Worm (Caenorhabditis elegans): ENCODE data around the gene dgn-1.

dgn-1 gene

DNA sequence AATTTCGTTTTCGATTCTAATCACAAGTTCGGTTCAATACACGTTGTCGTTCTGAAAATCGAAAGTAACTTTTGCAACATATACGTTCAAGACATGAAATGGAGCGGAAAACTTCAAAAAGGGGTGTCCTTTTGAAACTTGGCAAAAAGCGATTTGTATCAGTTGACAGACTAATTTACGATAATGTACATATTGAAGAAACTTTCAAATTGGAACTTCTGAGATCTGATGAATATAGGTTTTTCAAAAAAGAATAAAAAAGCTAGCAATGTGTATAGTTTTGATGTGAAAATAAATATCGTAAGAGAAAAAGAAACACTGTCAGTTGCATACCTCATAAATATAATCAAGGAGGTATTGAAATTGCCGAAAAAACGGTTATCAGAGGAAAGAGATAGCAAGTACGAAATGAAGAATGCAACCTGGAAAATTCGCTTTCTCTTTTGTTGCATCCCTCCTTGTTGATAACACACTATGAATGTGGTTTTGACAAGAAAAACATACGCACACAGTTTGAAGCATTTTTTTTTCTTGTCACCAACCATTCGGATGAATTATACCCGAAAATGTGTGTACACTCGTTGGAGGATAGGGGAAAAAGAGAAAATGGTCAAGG is at the start of gene dgn-1:
Gene dgn-1 (minus strand): TSS at position 51 of the 616 bp plus-strand sequence.
- TF ChIP-seq sptf-1 (tag; optimal IDR thresholded peaks at IDR 0.05) (no peak), lin-14 (GFP tag; optimal IDR thresholded peaks at IDR 0.05) (peak; percentile 46), egl-13 (tag; optimal IDR thresholded peaks at IDR 0.05) (no peak), unc-62 (GFP tag; optimal IDR thresholded peaks at IDR 0.05) (no peak), ztf-11 (tag; optimal IDR thresholded peaks at IDR 0.05) (no peak), elt-2 (tag; optimal IDR thresholded peaks at IDR 0.05) (peak; percentile 58), efl-3 (GFP tag; optimal IDR thresholded peaks at IDR 0.05) (no peak), fkh-10 (GFP tag; optimal IDR thresholded peaks at IDR 0.05) (no peak), nhr-20 (tag; optimal IDR thresholded peaks at IDR 0.05) (peak; percentile 1), grh-1 (GFP tag; IDR thresholded peaks at IDR 0.05) (no peak), sox-4 (tag; optimal IDR thresholded peaks at IDR 0.05) (no peak), nhr-47 (tag; optimal IDR thresholded peaks at IDR 0.05) (no peak), fkh-4 (tag; optimal IDR thresholded peaks at IDR 0.05; ENCODE audit: borderline replicate concordance) (no peak), mab-9 (GFP tag; IDR thresholded peaks at IDR 0.05) (no peak), dpl-1 (GFP tag; optimal IDR thresholded peaks at IDR 0.05) (no peak), zag-1 (tag; optimal IDR thresholded peaks at IDR 0.05) (no peak), efl-1 (optimal IDR thresholded peaks at IDR 0.05) (no peak), efl-1 (GFP tag; optimal IDR thresholded peaks at IDR 0.05 in 1 of 2) (no peak), snu-23 (GFP tag; optimal IDR thresholded peaks at IDR 0.05) (no peak), unc-98 (GFP tag; IDR thresholded peaks at IDR 0.05) (no peak), alr-1 (tag; optimal IDR thresholded peaks at IDR 0.05; ENCODE audit: borderline replicate concordance) (no peak), lin-39 (tag; optimal IDR thresholded peaks at IDR 0.05) (no peak), pqm-1 (tag; optimal IDR thresholded peaks at IDR 0.05) (peak; percentile 37), skn-1 (tag; optimal IDR thresholded peaks at IDR 0.05) (no peak), rnt-1 (tag; optimal IDR thresholded peaks at IDR 0.05) (no peak), lin-35 (GFP tag; optimal IDR thresholded peaks at IDR 0.05) (peak in 1 of 2 experiments; percentile 12), ztf-4 (tag; optimal IDR thresholded peaks at IDR 0.05) (no peak), xbp-1 (tag; optimal IDR thresholded peaks at IDR 0.05) (no peak), fkh-8 (tag; optimal IDR thresholded peaks at IDR 0.05) (no peak), blmp-1 (tag; optimal IDR thresholded peaks at IDR 0.05) (peak; percentile 66), elt-3 (tag; optimal IDR thresholded peaks at IDR 0.05) (no peak), pag-3 (tag; optimal IDR thresholded peaks at IDR 0.05; ENCODE audit: borderline replicate concordance, insufficient read depth) (no peak), C34B4.2 (tag; optimal IDR thresholded peaks at IDR 0.05) (no peak), unc-86 (tag; optimal IDR thresholded peaks at IDR 0.05) (no peak)

DNA sequence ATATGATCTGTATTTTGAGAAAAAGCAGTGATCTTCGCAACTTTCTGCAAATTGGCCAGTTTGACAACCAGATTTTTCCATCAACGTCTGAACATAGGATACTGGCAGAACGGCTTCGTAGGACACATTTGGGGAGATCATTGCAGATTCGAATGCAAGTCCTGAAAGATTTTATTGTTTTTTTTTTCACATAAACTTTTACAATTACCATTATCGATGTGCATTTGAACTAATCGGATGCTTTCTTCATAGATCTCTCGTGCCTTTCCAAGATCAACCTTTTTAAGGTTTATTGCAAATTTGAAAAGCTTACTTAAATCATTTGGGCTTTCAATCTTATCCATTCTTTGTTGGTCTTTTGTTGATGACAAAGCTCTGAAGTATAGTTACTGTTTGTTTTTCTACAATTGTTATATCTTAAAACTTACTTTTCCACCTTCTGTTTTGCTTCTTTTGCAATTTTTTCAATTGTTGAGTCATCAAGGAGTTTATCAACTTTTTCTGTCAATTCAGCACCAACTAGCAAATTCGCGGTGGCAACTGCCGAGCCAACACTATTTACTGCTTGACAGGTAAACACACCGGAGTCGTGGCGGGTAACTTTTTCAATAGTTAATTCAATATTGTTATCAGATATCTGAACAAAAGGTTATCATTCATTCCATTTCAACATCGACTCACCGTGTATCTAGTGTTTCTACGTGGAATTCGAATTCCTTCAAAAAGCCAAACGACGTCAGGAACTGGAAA is 47.8 kb upstream of the dgn-1 start:
- TF ChIP-seq nhr-28 (tag; optimal IDR thresholded peaks at IDR 0.05): no peak
- no peak for TF ChIP-seq unc-62 (GFP tag; optimal IDR thresholded peaks at IDR 0.05)
- TF ChIP-seq efl-1 (optimal IDR thresholded peaks at IDR 0.05): no peak
- TF ChIP-seq efl-1 (GFP tag; optimal IDR thresholded peaks at IDR 0.05 in 1 of 2): peak in 1 of 2 experiments; percentile 91
- no peak for TF ChIP-seq ceh-88 (GFP tag; IDR thresholded peaks at IDR 0.05)
- no peak for TF ChIP-seq lin-35 (GFP tag; optimal IDR thresholded peaks at IDR 0.05)
- no peak for TF ChIP-seq aha-1 (tag; optimal IDR thresholded peaks at IDR 0.05)
- TF ChIP-seq mep-1 (tag; optimal IDR thresholded peaks at IDR 0.05): no peak

DNA sequence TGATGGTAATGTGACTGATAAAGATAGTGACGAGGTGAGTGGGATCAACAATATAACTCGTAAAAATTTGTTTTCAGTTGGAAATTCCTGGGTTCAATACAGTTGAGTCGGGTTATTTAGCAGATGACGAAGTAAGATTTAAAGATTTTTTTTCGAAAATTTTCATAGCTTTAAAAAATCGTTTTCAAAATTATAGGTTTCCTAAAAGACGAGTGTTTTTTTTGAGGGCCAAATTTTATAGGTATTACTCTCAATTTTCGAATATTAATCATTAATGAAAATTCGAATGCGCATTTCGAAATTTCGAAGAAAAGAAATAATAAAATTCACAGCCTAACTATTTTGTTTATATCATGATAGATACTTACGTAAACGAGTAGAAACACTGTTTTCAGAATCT is 42.3 kb upstream of the dgn-1 start:
- TF ChIP-seq ztf-4 (tag; optimal IDR thresholded peaks at IDR 0.05) (no peak), unc-130 (tag; optimal IDR thresholded peaks at IDR 0.05) (no peak), tbx-2 (tag; optimal IDR thresholded peaks at IDR 0.05) (no peak), nhr-11 (tag; optimal IDR thresholded peaks at IDR 0.05) (no peak), efl-1 (optimal IDR thresholded peaks at IDR 0.05) (no peak), efl-1 (GFP tag; optimal IDR thresholded peaks at IDR 0.05 in 1 of 2) (peak in 1 of 2 experiments; percentile 24), F16B12.6 (tag; optimal IDR thresholded peaks at IDR 0.05) (no peak)

Measured in whole organism, L1 larva.